Fruit fly (Drosophila melanogaster): Measurements from ENCODE around the gene Bfc.

DNA sequence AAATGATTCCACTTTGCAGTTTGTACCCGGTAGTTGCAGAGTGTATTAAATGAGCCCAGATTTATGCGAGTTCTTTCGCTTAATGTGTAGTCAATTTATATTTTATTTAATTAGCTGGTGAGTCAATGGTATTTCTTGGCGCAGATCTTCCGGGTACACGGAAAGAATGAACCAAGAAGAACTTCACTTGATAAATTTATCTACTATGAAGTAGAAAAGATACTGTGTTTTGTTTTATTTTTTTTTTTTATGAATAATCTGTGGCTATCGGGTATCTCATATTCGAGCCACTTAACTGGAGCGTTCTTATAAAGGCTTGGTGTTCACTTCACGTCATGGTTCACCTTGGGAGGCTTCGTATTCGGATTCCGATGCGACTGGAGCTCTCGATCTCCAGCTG is 14.5 kb downstream of the Bfc start:
- TF ChIP-seq Dfd (GFP tag; optimal IDR thresholded peaks at IDR 0.05) (no peak), br (GFP tag; optimal IDR thresholded peaks at IDR 0.05) (peak; percentile 42), lola (GFP tag; optimal IDR thresholded peaks at IDR 0.05) (no peak), Hnf4 (GFP tag; optimal IDR thresholded peaks at IDR 0.05) (peak; percentile 2), Hr78 (GFP tag; optimal IDR thresholded peaks at IDR 0.05) (no peak), usp (GFP tag; optimal IDR thresholded peaks at IDR 0.05) (no peak), pan (optimal IDR thresholded peaks at IDR 0.05) (peak; percentile 25), fru (GFP tag; optimal IDR thresholded peaks at IDR 0.05) (peak; percentile 34), Mio (GFP tag; optimal IDR thresholded peaks at IDR 0.05) (no peak), rgr (GFP tag; optimal IDR thresholded peaks at IDR 0.05) (peak; percentile 23)

All from whole organism, wandering third instar larva.